Fruit fly (Drosophila melanogaster): ENCODE data around the gene CG8838.
A peak's percentile ranks its signal among the peaks of the same experiment; 100 is the strongest.

CG8838 gene

DNA sequence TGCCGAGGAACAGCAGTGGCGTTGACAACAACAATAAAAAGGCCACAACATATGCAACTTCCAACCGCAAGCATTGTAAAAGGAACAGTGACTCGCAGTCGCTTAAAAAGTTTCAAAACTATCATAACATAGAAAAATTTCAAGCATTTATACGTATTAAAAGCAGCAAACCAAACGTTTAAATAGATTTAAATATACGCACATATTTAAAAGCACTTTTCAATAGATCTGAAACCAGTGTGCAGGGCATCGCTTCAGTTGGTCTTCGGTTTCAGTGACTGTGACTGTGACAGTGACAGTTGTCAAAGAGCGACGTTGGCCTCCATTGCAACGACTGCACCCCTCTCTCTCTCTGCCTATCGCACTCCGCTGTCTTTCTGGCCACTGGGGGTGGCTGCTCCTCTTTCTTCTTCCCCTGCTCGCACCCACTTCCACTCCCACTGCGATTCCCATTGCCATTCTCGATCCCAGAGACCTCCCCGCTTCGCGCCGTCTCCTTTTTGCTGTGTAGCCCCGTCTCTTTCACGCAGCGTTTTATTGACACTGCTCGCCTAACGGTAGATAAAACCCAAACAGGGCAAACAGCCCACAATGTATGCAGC lies 9.2 kb upstream of the CG8838 start (continued):
- peak; percentile 2 for TF ChIP-seq CG7271 (tag; optimal IDR thresholded peaks at IDR 0.05)
- peak; percentile 61; the same call in 1 of the 2 replicates for TF ChIP-seq CG11085 (GFP tag; IDR thresholded peaks at IDR 0.05)
- TF ChIP-seq Nf-YA (GFP tag; IDR thresholded peaks at IDR 0.05), result peak; percentile 77
- peak; percentile 71 for TF ChIP-seq Lim3 (GFP tag; IDR thresholded peaks at IDR 0.05)
- TF ChIP-seq CG10979 (tag; optimal IDR thresholded peaks at IDR 0.05), result peak; percentile 88
- TF ChIP-seq CG3847 (GFP tag; IDR thresholded peaks at IDR 0.05), result peak; percentile 33; the same call in 1 of the 2 replicates
- TF ChIP-seq CG9876 (GFP tag; optimal IDR thresholded peaks at IDR 0.05), result no peak
- peak; percentile 70 for TF ChIP-seq fd64A (GFP tag; optimal IDR thresholded peaks at IDR 0.05)
- peak; percentile 41; the same call in 1 of the 3 replicates for TF ChIP-seq CG6791 (GFP tag; IDR thresholded peaks at IDR 0.05; ENCODE audit: partially characterized antibody)
- TF ChIP-seq ab (GFP tag; optimal IDR thresholded peaks at IDR 0.05), result no peak
- TF ChIP-seq Ravus (GFP tag; IDR thresholded peaks at IDR 0.05), result no peak
- peak; percentile 23; the same call in 1 of the 2 replicates for TF ChIP-seq cas (GFP tag; IDR thresholded peaks at IDR 0.05)
- peak; percentile 85 for TF ChIP-seq Optix (GFP tag; IDR thresholded peaks at IDR 0.05)
- peak in 1 of 3 experiments; percentile 48 for TF ChIP-seq lola (GFP tag; optimal IDR thresholded peaks at IDR 0.05)
- TF ChIP-seq H2.0 (GFP tag; IDR thresholded peaks at IDR 0.05), result peak; percentile 85
- peak; percentile 81; the same call in 3 of the 4 replicates for TF ChIP-seq Gug (GFP tag; IDR thresholded peaks at IDR 0.05)
- peak; percentile 80 for TF ChIP-seq CG17186 (GFP tag; optimal IDR thresholded peaks at IDR 0.05)
- no peak for TF ChIP-seq CG4282 (GFP tag; optimal IDR thresholded peaks at IDR 0.05)
- no peak; the same call in 1 of the 2 replicates for TF ChIP-seq GATAe (GFP tag; conservative IDR thresholded peaks at IDR 0.05)
- TF ChIP-seq CG10431 (GFP tag; optimal IDR thresholded peaks at IDR 0.05), result peak; percentile 9
- no peak for TF ChIP-seq luna (GFP tag; optimal IDR thresholded peaks at IDR 0.05)
- TF ChIP-seq CG14860 (GFP tag; IDR thresholded peaks at IDR 0.05; ENCODE audit: partially characterized antibody), result peak; percentile 60; the same call in 2 of the 3 replicates
- TF ChIP-seq oc (tag; optimal IDR thresholded peaks at IDR 0.05), result peak; percentile 85
- TF ChIP-seq CG31441 (GFP tag; IDR thresholded peaks at IDR 0.05), result peak; percentile 88
- peak; percentile 75 for TF ChIP-seq Mrtf (GFP tag; IDR thresholded peaks at IDR 0.05)
- TF ChIP-seq crol (GFP tag; IDR thresholded peaks at IDR 0.05), result peak; percentile 87
- no peak for TF ChIP-seq CkIIα-i1 (GFP tag; IDR thresholded peaks at IDR 0.05)
- TF ChIP-seq hbn (GFP tag; IDR thresholded peaks at IDR 0.05; ENCODE audit: partially characterized antibody), result no peak
- TF ChIP-seq Meics (GFP tag; optimal IDR thresholded peaks at IDR 0.05), result peak; percentile 50
- TF ChIP-seq CG9437 (GFP tag; optimal IDR thresholded peaks at IDR 0.05), result peak; percentile 54
- TF ChIP-seq chm (GFP tag; IDR thresholded peaks at IDR 0.05), result peak; percentile 87
- TF ChIP-seq CG43689 (GFP tag; IDR thresholded peaks at IDR 0.05), result peak; percentile 75
- TF ChIP-seq CoRest (tag; optimal IDR thresholded peaks at IDR 0.05), result peak; percentile 59
- peak; percentile 65; the same call in 1 of the 2 replicates for TF ChIP-seq ro (GFP tag; IDR thresholded peaks at IDR 0.05)
- TF ChIP-seq peb (GFP tag; IDR thresholded peaks at IDR 0.05), result peak; percentile 89
- TF ChIP-seq CG10209 (GFP tag; optimal IDR thresholded peaks at IDR 0.05), result peak; percentile 76
- TF ChIP-seq CG4424 (GFP tag; optimal IDR thresholded peaks at IDR 0.05), result peak; percentile 85
- TF ChIP-seq CG14965 (GFP tag; optimal IDR thresholded peaks at IDR 0.05; ENCODE audit: borderline replicate concordance), result no peak
- TF ChIP-seq Fer3 (tag; optimal IDR thresholded peaks at IDR 0.05), result peak; percentile 65
- TF ChIP-seq CG2129 (GFP tag; IDR thresholded peaks at IDR 0.05; ENCODE audit: partially characterized antibody), result no peak
- TF ChIP-seq slbo (GFP tag; IDR thresholded peaks at IDR 0.05), result peak; percentile 64
- peak; percentile 21 for TF ChIP-seq Side (GFP tag; optimal IDR thresholded peaks at IDR 0.05)
- peak; percentile 29; the same call in 1 of the 2 replicates for TF ChIP-seq CG9215 (GFP tag; IDR thresholded peaks at IDR 0.05)
- peak; percentile 72 for TF ChIP-seq kah (GFP tag; optimal IDR thresholded peaks at IDR 0.05)
- peak; percentile 28 for TF ChIP-seq CG31365 (tag; optimal IDR thresholded peaks at IDR 0.05)
- TF ChIP-seq HLH54F (GFP tag; optimal IDR thresholded peaks at IDR 0.05), result peak; percentile 18
- TF ChIP-seq phol (tag; optimal IDR thresholded peaks at IDR 0.05), result peak; percentile 89
- peak in 1 of 2 experiments; percentile 75 for TF ChIP-seq Eip74EF (GFP tag; optimal IDR thresholded peaks at IDR 0.05)
- no peak for TF ChIP-seq CG4617 (GFP tag; optimal IDR thresholded peaks at IDR 0.05; ENCODE audit: borderline replicate concordance)

Measured in whole organism, embryonic.